Worm (Caenorhabditis elegans): ENCODE data around the gene M01B2.8.

ce11 chrV:15244456-15244855 lies 15.5 kb upstream of the M01B2.8 start, which contains the start of gene kin-30:
- no peak for TF ChIP-seq ceh-90 (tag; optimal IDR thresholded peaks at IDR 0.05)
- no peak for TF ChIP-seq unc-130 (tag; optimal IDR thresholded peaks at IDR 0.05)
- no peak for TF ChIP-seq mdl-1 (tag; optimal IDR thresholded peaks at IDR 0.05)
- no peak for TF ChIP-seq nhr-47 (tag; optimal IDR thresholded peaks at IDR 0.05)
- TF ChIP-seq hlh-4 (tag; optimal IDR thresholded peaks at IDR 0.05) = no peak
- TF ChIP-seq ceh-8 (GFP tag; optimal IDR thresholded peaks at IDR 0.05) = no peak
- TF ChIP-seq rnt-1 (tag; optimal IDR thresholded peaks at IDR 0.05) = no peak
- TF ChIP-seq egl-27 (tag; optimal IDR thresholded peaks at IDR 0.05) = no peak
- no peak for TF ChIP-seq ceh-82 (tag; optimal IDR thresholded peaks at IDR 0.05)
- TF ChIP-seq nhr-77 (tag; optimal IDR thresholded peaks at IDR 0.05) = no peak
- no peak for TF ChIP-seq ces-1 (GFP tag; optimal IDR thresholded peaks at IDR 0.05)

Measured in whole organism, L1 larva.